Worm (Caenorhabditis elegans): ENCODE measurements around the gene ins-35.
"Not testable (repeated sequence)": the region's sequence is repeated elsewhere in the genome, so short reads cannot be mapped to it uniquely, and the experiment has no call there.

Gene ins-35

DNA sequence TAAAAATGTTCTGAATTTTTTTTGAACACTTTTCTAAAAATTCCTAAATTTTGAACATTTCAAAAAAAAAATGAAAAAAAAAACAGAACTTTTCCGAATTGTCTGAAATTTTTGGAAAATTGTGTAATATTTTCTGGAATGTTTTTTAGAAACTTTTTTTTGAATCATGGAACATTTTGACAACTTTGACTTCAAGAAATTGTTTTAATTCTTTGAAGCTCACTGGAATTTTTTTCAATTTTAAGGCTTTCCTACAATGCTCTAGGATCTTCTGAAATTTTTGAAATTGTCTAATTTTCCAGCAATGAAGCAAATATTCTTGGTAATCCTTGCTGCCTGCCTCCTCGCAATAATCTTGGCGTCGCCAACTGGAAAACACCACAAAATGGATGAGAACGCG, at the start of gene ins-35:
ins-35 (plus strand) TSS at position 301 of the 400 bp plus-strand sequence.
- TF ChIP-seq unc-62 (GFP tag; optimal IDR thresholded peaks at IDR 0.05) = no peak

DNA sequence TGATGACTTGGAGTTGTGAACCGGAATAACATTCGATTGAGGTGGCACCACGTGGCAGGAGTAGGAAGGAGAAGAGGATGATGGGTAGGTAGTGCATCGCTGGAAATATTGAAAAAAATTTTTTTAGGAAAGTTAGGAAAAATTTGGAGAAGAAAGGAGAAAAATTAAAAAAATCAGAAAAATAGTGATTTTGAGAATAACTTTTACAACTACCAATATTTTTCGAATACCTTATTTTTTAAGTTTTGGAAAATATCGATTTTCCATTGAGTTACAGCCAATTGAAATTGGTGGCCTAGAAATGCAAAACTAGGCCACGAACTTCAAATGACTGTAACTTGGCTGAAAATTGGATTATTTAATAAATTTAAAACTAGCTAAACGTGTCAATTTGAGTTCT, 40.1 kb upstream of the ins-35 start, which contains the start of gene Y38H6A.5:
Y38H6A.5 (minus strand) TSS at position 101 of the 400 bp plus-strand sequence.
- TF ChIP-seq unc-62 (GFP tag; optimal IDR thresholded peaks at IDR 0.05) = no peak

DNA sequence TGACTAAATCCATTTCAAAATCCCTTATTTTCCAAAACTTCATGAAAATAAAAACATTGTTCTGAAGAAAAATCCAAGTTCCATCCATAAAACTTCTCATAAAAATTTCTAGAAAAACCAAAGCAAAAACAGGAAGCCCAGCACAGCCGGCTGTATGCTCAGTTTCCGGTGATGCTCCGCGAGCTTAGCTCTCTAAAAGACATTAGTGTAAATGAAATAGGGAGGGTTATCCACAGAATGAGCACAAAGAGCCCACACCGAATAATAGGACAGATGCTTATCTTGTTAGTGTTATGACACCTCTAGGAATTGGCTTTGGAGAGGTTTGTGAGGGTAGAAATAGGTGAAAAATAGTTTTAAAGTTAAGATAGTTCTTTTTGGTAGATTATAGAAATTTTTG, 37.3 kb upstream of the ins-35 start:
- no peak for TF ChIP-seq unc-62 (GFP tag; optimal IDR thresholded peaks at IDR 0.05)

DNA sequence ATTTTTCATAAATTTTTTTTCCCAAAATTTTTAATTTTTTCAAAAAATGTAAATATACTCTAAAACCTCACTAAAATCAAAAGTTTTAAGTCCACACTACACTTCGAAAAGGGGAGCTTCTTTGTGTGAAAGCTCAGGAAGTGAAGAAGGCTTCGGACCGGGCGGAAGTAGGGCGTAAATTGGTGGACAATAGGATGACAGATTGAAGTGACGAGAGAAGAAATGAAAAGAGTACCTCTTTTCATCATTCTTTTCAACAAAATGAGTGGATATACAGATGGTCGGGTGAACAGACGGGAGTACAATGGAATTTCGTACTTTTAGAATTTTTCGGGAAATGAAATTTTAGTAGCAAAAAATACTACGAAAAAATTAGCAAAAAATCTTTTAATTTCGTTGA, 36.5 kb upstream of the ins-35 start:
- no peak for TF ChIP-seq unc-62 (GFP tag; optimal IDR thresholded peaks at IDR 0.05)

DNA sequence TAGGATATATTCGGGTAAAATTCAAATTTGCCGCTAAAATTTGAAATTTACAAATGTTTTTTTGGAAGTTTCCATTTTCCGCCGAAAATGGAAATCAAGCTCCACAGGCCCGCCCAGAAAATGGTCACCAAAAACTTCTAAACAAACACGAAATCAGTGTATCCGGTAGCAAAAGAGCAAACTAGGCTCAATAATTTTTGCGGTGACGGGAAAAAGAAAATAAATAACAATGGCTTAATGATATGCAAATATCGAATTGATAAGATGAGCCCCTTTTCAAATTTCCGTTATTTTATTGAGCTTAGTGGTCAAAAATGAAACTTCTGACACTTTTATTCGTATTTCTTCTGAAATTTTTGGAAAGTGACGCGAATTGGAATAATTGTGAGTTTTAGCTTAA, 30.4 kb upstream of the ins-35 start, which contains the start of gene Y38H6A.3:
Y38H6A.3 (plus strand) TSS at position 301 of the 400 bp plus-strand sequence.
- TF ChIP-seq unc-62 (GFP tag; optimal IDR thresholded peaks at IDR 0.05) = no peak

DNA sequence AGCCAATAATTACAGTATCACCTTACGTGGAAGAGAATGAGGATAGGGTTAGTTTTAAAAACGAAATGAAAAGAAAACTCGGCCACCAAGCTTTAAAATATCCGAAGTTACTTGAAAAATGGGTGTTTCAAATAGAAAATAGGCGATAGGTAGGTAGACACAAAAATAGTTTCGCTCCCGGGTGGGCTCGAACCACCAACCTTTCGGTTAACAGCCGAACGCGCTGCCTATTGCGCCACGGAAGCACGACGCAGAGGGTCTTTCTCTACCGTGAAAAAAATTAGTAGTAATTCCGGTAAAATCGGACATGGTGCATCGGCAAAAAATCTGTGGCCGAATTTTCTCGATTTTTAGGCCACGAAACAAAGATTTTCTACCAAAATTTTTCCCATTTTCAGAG, 27.7 kb upstream of the ins-35 start:
- TF ChIP-seq unc-62 (GFP tag; optimal IDR thresholded peaks at IDR 0.05) = no peak

DNA sequence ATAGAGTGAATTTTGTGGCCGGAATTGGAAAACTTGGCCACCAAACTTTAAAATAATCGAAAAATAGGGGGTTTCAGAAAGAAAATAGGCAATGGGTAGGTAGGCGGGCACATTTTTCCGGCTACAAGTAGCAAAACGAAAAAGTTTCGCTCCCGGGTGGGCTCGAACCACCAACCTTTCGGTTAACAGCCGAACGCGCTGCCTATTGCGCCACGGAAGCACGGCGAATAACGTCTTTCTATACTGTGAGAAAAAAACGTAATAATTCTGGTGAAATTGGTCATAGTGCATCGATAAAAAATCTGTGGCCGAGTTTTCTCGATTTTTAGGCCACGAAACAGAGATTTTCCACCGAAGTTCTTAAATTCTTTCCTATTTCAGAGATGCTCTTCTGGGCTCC, 25.0 kb upstream of the ins-35 start:
- TF ChIP-seq unc-62 (GFP tag; optimal IDR thresholded peaks at IDR 0.05) = no peak

DNA sequence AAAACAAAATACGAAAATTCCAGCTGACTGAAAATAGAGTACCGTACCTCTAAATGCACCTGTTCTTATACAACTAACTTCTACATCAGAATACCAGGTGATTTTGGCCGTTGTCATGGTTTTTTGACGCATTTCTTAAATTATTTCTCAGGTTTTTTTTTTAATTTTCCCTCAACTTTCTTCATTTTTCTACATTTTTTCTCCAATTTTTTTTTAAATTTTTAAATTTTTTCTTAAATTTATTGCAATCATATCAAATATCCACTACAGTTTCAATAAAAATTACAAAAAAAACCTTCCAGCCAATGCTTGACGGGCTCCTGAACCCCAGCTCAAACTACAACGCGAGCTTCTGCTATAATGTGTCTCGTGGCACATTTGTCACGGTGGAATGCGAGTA, 24.1 kb upstream of the ins-35 start, which contains the start of gene K02E2.1:
K02E2.1 (plus strand) TSS at position 301 of the 400 bp plus-strand sequence.
- no peak for TF ChIP-seq unc-62 (GFP tag; optimal IDR thresholded peaks at IDR 0.05)

DNA sequence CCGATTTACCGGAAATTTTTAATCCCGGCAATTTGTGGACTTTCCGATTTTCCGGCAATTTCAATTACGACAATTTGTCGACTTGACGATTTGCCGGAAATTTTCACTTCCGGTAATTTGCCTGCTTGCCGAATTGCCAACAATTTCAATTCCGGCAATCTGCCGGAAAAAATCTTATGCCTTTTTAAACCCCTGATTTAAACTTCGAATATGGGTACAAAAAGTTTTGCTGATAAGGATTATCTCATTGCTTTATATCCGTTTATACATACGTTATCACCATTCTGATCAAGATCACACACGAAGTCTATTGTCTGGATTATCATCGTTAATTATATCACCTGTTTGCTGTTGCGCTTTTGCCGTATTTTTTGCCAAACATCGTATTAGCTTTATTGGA, 18.9 kb upstream of the ins-35 start, which contains the start of gene grd-11:
grd-11 (plus strand) TSS at position 301 of the 400 bp plus-strand sequence.
- TF ChIP-seq unc-62 (GFP tag; optimal IDR thresholded peaks at IDR 0.05) = no peak

DNA sequence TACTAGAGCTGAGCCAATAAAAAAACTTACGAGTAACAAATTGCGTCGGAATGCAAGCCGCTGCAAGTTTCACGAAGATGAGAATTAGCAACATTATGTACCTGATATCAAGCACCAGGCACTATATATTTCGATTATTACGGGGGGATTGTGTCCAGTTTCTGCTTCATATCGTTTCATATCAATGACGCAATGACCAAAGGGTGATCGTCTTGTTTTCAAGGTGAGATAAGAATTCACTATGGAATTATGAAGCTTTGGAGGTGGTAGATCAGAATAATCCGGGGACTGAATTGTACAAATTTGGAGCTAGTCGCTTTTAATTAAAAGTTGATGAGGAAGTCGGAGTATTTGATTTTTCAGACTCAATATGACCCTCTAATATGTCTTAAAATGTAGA, 8.5 kb upstream of the ins-35 start, which contains the start of gene K02E2.8:
K02E2.8 (minus strand) TSS at position 101 of the 400 bp plus-strand sequence.
- TF ChIP-seq unc-62 (GFP tag; optimal IDR thresholded peaks at IDR 0.05) = no peak

DNA sequence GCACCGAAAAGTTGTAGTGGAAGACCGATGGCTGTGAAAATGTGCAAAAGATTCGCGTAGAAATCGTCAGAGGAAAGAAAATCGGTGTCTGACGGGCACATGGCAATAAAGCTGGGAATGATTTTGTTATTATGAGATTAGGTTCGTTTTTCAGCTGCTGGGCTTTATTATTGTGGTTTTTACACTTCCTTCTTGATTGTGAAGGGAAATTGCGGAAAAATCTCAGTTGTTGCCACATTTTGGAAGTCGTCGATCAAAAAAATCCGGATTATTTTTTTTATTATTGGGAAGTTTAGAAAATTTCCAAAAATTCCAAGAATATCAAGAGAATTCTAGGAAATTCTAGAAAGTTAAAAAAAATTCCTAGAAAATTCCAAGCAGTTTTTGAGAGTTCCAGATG, 6.2 kb upstream of the ins-35 start, which contains the start of gene srh-177:
srh-177 (minus strand) TSS at position 101 of the 400 bp plus-strand sequence.
- TF ChIP-seq unc-62 (GFP tag; optimal IDR thresholded peaks at IDR 0.05) = not testable (repeated sequence)

DNA sequence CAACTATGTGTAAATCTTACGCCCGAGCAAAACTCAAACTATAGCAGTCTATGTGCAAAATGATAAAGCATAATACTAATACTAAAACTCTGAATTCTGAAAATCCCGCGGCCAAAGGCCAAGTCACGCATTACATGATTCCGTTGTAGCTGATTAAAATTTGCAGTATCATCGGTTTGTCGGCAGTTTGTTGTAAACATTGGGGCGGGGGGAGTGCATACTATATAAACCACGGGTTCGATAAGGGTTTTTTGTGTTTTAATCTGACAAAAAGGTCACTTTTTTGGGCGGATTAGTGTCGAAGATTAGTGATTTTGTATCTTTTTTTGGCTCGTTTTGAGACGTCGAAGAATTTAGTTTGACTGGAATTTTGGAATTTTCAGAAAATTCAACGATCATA, 852 bp upstream of the ins-35 start:
- TF ChIP-seq unc-62 (GFP tag; optimal IDR thresholded peaks at IDR 0.05) = no peak

DNA sequence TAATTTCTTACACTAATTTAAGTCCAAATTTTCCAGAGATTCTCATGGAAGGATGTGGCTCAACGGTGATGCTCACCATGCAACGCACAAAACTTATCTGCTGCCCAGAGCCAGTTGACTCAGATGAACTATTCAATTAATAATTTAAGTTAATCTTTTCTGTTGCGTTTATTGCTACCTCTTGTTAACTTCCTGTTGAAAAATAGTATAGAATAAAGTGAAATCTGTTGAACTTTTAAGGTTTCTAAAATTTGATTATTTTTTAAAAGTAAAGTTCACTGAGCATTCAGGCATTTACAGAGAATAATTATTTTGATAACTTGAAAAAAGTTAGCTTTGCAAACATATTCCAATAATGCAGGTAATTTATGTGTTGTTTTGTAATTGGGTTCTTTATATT, 734 bp downstream of the ins-35 start:
- TF ChIP-seq unc-62 (GFP tag; optimal IDR thresholded peaks at IDR 0.05) = no peak

DNA sequence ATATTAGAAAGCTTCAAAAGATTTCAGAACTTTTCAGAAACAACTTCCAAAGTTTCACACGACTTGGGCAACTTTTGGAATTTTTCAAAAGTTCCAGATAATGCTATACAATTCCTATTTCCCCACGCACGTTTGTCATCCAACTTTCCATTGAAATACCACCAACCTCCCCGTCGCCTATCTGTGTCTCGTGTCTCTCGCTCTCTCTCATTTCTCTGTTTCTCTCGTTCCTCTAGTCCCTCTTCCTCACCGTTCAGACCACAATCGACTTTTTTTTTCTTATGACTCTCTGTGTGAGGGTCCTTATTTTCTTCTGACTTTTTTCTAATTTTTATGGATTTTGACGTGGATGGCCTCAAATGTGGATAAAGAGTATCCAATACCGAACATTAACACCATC, 5.0 kb downstream of the ins-35 start, which contains the start of gene K02E2.6:
K02E2.6 (plus strand) TSS at position 242 of the 400 bp plus-strand sequence.
- no peak for TF ChIP-seq unc-62 (GFP tag; optimal IDR thresholded peaks at IDR 0.05)

DNA sequence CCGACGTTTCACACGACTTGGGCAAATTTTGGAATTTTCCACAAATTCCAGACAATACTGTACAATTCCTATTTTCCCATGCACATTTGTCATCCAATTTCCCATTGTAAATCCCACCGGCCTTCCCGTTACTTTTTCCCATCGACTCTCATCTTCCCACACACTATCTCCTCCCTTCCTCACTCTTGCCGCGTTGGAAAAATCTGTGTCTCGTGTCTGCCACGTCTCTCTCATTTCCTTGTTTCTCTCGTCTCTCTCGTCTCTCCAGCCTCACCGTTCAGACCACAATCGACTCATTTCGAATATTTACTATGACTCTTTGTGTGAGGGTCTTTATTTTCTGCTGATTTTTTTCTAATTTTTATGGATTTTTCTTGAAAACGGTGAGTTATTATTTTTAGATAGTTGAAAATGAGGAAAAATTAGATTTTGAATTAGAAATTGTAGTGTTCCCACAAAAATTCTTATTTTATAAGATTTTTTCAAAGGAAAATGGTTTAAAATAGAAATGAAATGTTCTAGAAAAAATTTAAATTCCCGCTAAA, 7.8 kb downstream of the ins-35 start, which contains the start of gene K02E2.11:
K02E2.11 (plus strand) TSS at position 251 of the 545 bp plus-strand sequence.
- no peak for TF ChIP-seq unc-62 (GFP tag; optimal IDR thresholded peaks at IDR 0.05)

DNA sequence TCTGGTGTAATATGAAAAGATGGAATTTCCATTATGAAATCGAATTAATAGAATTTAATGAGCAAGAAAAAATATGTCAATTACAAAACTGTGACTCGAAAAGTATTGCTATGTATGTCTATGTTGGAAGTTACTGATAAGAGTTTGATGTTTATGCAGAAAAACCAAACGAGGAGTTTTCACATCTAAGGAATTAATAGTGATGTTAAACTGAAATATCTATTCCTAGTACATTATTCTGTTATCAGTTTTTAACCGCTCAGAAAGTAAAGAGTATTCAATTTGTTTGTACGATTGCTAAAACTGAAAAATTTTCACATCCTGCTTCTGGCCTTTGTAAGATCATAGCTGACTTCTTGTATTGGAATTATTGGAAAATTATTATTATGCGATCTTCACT, 11.6 kb downstream of the ins-35 start, which contains the start of gene K02E2.7:
K02E2.7 (minus strand) TSS at position 101 of the 400 bp plus-strand sequence.
- no peak for TF ChIP-seq unc-62 (GFP tag; optimal IDR thresholded peaks at IDR 0.05)

DNA sequence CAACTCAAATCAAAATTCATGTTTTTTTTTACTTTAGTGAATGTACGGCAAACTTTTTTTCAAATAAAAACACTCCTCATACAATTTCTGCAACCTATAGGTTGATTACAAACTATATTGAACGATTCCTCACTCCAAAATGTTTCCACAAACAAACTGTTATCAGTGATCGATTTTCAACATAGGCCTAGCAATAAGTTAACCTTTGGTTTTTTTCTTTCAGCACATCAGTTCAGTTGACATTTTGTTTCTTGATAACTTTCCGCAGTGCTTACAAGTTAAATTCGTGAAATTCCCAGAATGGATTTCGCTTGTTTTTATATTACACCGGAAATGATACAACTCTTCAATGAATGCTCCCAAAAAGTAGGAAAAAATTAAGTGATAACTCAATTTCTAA, 12.1 kb downstream of the ins-35 start, which contains the start of gene F53H2.1:
F53H2.1 (plus strand) TSS at position 301 of the 400 bp plus-strand sequence.
- no peak for TF ChIP-seq unc-62 (GFP tag; optimal IDR thresholded peaks at IDR 0.05)
